Worm (Caenorhabditis elegans): ENCODE results near the gene fkh-3.

fkh-3 gene

ce11 chrX:13396550-13397023 lies 26.7 kb downstream of the fkh-3 start, which contains the start of gene F02C12.3 (continued):
- TF ChIP-seq sdz-12 (GFP tag; optimal IDR thresholded peaks at IDR 0.05) (no peak), ZK337.2 (GFP tag; IDR thresholded peaks at IDR 0.05) (no peak), unc-62 (GFP tag; optimal IDR thresholded peaks at IDR 0.05 in 1 of 2) (no peak), unc-62 (tag; optimal IDR thresholded peaks at IDR 0.05) (no peak), lin-39 (tag; optimal IDR thresholded peaks at IDR 0.05) (no peak), egl-43 (GFP tag; IDR thresholded peaks at IDR 0.05) (no peak), ceh-62 (tag; optimal IDR thresholded peaks at IDR 0.05) (no peak)

ce11 chrX:13394971-13395370 lies 28.3 kb downstream of the fkh-3 start, which contains the start of gene irld-2:
Gene irld-2 (minus strand): TSS chrX:13395071.
- TF ChIP-seq pha-4 (GFP tag; IDR thresholded peaks at IDR 0.05): no peak
- TF ChIP-seq pha-4 (tag; optimal IDR thresholded peaks at IDR 0.05): no peak
- TF ChIP-seq aha-1 (tag): peak; percentile 33
- no peak for TF ChIP-seq aly-2 (tag; optimal IDR thresholded peaks at IDR 0.05)
- TF ChIP-seq cey-2 (tag; optimal IDR thresholded peaks at IDR 0.05; ENCODE audit: borderline replicate concordance, insufficient read depth): no peak
- no peak for TF ChIP-seq ctbp-1 (GFP tag; IDR thresholded peaks at IDR 0.05)
- TF ChIP-seq daf-8 (GFP tag; IDR thresholded peaks at IDR 0.05): no peak
- no peak for TF ChIP-seq hlh-30 (tag; optimal IDR thresholded peaks at IDR 0.05; ENCODE audit: insufficient read depth)

- TF ChIP-seq nhr-48 (tag; optimal IDR thresholded peaks at IDR 0.05) (peak; percentile 5), madf-9 (GFP tag; conservative IDR thresholded peaks at IDR 0.05) (no peak), ztf-11 (tag; optimal IDR thresholded peaks at IDR 0.05) (no peak), mxl-3 (GFP tag; optimal IDR thresholded peaks at IDR 0.05) (peak; percentile 48), ceh-32 (tag; optimal IDR thresholded peaks at IDR 0.05; ENCODE audit: poor library complexity) (no peak), saeg-2 (GFP tag; IDR thresholded peaks at IDR 0.05) (no peak), sdz-12 (GFP tag; optimal IDR thresholded peaks at IDR 0.05) (no peak), mxl-2 (GFP tag; conservative IDR thresholded peaks at IDR 0.05) (no peak), T26A8.4 (GFP tag; IDR thresholded peaks at IDR 0.05) (no peak), lin-39 (tag; optimal IDR thresholded peaks at IDR 0.05) (no peak), attf-4 (tag; optimal IDR thresholded peaks at IDR 0.05) (no peak), F44E2.7 (GFP tag; IDR thresholded peaks at IDR 0.05) (no peak), dve-1 (tag; optimal IDR thresholded peaks at IDR 0.05; ENCODE audit: insufficient read depth) (no peak), lin-13 (GFP tag; optimal IDR thresholded peaks at IDR 0.05) (no peak), unc-62 (GFP tag; optimal IDR thresholded peaks at IDR 0.05 in 1 of 2) (peak in 1 of 2 experiments; percentile 59), unc-62 (tag; optimal IDR thresholded peaks at IDR 0.05) (no peak)
Measured at ce11 chrX:13388829-13389228, 34.4 kb downstream of the fkh-3 start.

- TF ChIP-seq zip-2 (tag; optimal IDR thresholded peaks at IDR 0.05): no peak
- TF ChIP-seq daf-19 (GFP tag; conservative IDR thresholded peaks at IDR 0.05): no peak
- TF ChIP-seq dmd-9 (GFP tag; IDR thresholded peaks at IDR 0.05): no peak
- no peak for TF ChIP-seq nhr-111 (GFP tag; optimal IDR thresholded peaks at IDR 0.05)
- TF ChIP-seq unc-62 (GFP tag; optimal IDR thresholded peaks at IDR 0.05 in 1 of 2): peak in 1 of 2 experiments; percentile 11
- no peak for TF ChIP-seq unc-62 (tag; optimal IDR thresholded peaks at IDR 0.05)
- TF ChIP-seq mxl-2 (GFP tag; conservative IDR thresholded peaks at IDR 0.05): no peak
- no peak for TF ChIP-seq ces-1 (GFP tag; optimal IDR thresholded peaks at IDR 0.05)
- no peak for TF ChIP-seq pqm-1 (tag; optimal IDR thresholded peaks at IDR 0.05)
- TF ChIP-seq nhr-25 (tag; optimal IDR thresholded peaks at IDR 0.05; ENCODE audit: borderline replicate concordance, insufficient read depth): peak; percentile 1
- no peak for TF ChIP-seq lin-38 (GFP tag; IDR thresholded peaks at IDR 0.05)
- no peak for TF ChIP-seq tra-1 (GFP tag; IDR thresholded peaks at IDR 0.05)
- no peak for TF ChIP-seq rbr-2 (tag; optimal IDR thresholded peaks at IDR 0.05)
- TF ChIP-seq nhr-77 (tag; optimal IDR thresholded peaks at IDR 0.05): no peak
- TF ChIP-seq hmg-1.1 (GFP tag; IDR thresholded peaks at IDR 0.05): no peak
- no peak for TF ChIP-seq ceh-82 (tag; optimal IDR thresholded peaks at IDR 0.05)
- TF ChIP-seq hlh-30 (tag; optimal IDR thresholded peaks at IDR 0.05; ENCODE audit: insufficient read depth): no peak
- no peak for TF ChIP-seq Y48G9A.11 (GFP tag; IDR thresholded peaks at IDR 0.05)
Measured at ce11 chrX:13387497-13387953, 35.7 kb downstream of the fkh-3 start, which contains the start of gene C49F8.3. Gene C49F8.3 (minus strand): TSS chrX:13387547.

All from whole organism, L4 larva.